Fruit fly (Drosophila melanogaster) whole organism, adult: ENCODE results near the gene Cyp313b1.

ENCODE experiments used
- CG7101 ChIP-seq: fragments of 200-800 bp; sonication (Bioruptor generic); optimal IDR thresholded peaks from 2 replicates; lab custom pipeline; 2018; ENCODE audit warnings: missing biosample characterization, mild to moderate bottlenecking, missing genetic modification characterization, moderate library complexity
- Hr96 ChIP-seq: fragments of 200-800 bp; sonication (Bioruptor generic); optimal IDR thresholded peaks from 2 replicates; lab custom pipeline; 2016; ENCODE audit warnings: missing biosample characterization, missing genetic modification characterization
- bab1 ChIP-seq: fragments of 200-800 bp; sonication (Bioruptor generic); optimal IDR thresholded peaks from 3 replicates; lab custom pipeline; 2019; ENCODE audit warnings: missing biosample characterization, mild to moderate bottlenecking, missing genetic modification characterization, moderate library complexity
- cnc ChIP-seq, 2 experiments: fragments of >200 bp; optimal IDR thresholded peaks; 2 replicates each; lab custom pipeline; 2017
- tj ChIP-seq: fragments of 200-800 bp; sonication (Bioruptor generic); optimal IDR thresholded peaks from 3 replicates; lab custom pipeline; 2017; ENCODE audit warnings: missing biosample characterization, mild to moderate bottlenecking, missing genetic modification characterization, moderate library complexity
- toe ChIP-seq: fragments of 200-800 bp; sonication (Bioruptor generic); optimal IDR thresholded peaks from 2 replicates; lab custom pipeline; 2016; ENCODE audit warnings: missing biosample characterization, missing genetic modification characterization

DNA sequence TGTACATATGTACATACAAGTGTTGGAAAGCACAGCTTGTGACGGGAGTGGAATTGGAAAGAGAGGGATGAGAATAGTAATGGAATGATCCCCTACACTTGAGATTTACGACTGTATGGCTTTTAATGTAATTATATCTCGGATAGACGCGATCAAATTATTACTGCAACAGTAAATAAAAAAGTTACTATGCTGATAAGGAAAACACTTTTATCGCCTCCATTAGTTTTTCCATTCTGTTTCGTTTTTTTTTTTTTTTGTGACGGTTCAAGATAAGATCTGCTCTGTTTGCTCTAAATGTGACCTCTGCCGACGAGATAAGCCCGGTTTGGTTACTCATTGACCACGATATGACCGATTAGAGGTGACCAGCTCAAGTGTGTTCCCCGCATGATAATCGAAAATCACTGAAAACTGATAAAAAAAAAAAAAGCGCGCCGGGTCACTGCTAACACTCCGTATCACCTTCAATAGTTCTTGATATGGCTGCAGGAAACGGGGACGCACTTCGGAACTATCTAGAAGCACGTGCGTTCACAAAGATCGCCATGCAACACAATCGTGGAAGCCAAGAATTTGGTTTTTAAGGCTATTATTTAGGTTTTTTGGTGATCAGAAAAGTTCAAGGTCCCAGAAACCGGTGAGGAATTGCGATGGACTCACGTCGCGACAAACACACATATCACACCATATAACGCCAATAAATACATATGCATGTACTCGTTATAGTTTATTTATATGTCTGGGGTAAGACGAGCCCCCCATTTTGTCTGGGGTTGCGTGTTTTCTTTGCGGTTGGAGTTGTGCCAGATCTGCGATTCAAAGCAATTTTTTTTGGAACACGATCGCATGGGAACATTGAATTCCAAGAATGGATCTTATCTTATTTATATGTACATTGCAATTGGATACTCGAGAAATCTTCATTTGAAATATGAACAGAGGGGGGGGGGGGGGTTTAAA lies 25.4 kb upstream of the Cyp313b1 start, which contains the start of gene p:
- TF ChIP-seq bab1 (GFP tag; lab: Kevin White, UChicago), result peak; percentile 64
- TF ChIP-seq tj (GFP tag; lab: Kevin White, UChicago), result peak; percentile 89
- peak; percentile 45 for TF ChIP-seq toe (GFP tag; lab: Kevin White, UChicago)
- no peak for TF ChIP-seq cnc (optimal IDR thresholded peaks at IDR 0.05; lab: Kevin White, UChicago)
- TF ChIP-seq Hr96 (GFP tag; lab: Kevin White, UChicago), result peak; percentile 24
- TF ChIP-seq CG7101 (tag; lab: Kevin White, UChicago), result peak; percentile 41
